Fruit fly (Drosophila melanogaster): Measurements from ENCODE around the gene REPTOR.
A peak's percentile ranks its signal among the peaks of the same experiment; 100 is the strongest.

The REPTOR gene

DNA sequence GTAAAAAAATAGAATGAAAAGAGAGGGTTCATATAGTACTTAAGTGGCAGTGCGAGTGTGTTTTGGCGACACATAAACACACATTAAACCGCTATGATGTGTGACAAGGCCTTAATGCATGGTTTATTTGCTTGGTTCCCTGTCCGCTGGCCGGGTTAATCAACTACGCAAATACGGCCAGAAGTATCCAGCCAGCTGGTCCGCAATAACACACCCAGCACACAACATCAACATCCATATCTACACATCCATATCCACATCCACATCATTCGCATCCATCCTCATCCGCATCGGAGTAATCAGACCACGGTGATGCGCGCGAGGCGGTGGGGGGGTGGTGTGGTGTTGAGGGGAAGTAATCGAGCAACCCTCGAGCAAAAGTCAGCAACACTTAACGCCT lies 24.2 kb upstream of the REPTOR start (continued):
- TF ChIP-seq CG8944 (GFP tag; optimal IDR thresholded peaks at IDR 0.05), result no peak
- no peak for TF ChIP-seq Gug (GFP tag; IDR thresholded peaks at IDR 0.05)
- TF ChIP-seq bcd (GFP tag; optimal IDR thresholded peaks at IDR 0.05), result no peak
- peak; percentile 12 for TF ChIP-seq CG15073 (GFP tag; optimal IDR thresholded peaks at IDR 0.05)

DNA sequence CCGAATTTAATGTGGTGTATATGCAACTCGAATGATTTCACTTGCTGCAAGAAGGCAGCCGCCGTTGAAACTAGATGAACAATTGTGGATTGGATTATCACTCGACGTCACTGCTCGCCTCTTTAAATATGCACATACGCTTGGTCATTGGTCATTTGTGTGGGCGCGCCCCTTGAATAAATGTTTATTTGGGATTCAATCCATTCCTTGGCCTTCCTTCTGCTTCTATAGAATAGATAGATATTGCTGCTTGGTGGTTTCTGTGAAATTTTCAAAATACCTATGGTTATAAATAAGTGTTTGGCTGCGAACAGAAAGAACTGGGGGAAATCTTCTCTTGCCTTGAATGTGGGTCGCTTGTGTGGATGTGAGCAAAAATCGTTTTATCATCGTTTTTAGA lies 21.5 kb upstream of the REPTOR start:
- TF ChIP-seq tap (tag; optimal IDR thresholded peaks at IDR 0.05), result no peak
- no peak for TF ChIP-seq Atf3 (GFP tag; optimal IDR thresholded peaks at IDR 0.05)
- no peak for TF ChIP-seq bab2 (GFP tag; optimal IDR thresholded peaks at IDR 0.05)
- no peak for TF ChIP-seq CG9437 (GFP tag; optimal IDR thresholded peaks at IDR 0.05)
- TF ChIP-seq crp (GFP tag; optimal IDR thresholded peaks at IDR 0.05), result no peak
- no peak for TF ChIP-seq CG15514 (GFP tag; optimal IDR thresholded peaks at IDR 0.05)
- peak; percentile 61; the same call in 1 of the 3 replicates for TF ChIP-seq CG2199 (GFP tag; IDR thresholded peaks at IDR 0.05)
- no peak for TF ChIP-seq ewg (GFP tag; optimal IDR thresholded peaks at IDR 0.05)
- TF ChIP-seq CG14050 (GFP tag; IDR thresholded peaks at IDR 0.05), result no peak
- no peak for TF ChIP-seq Adf1 (GFP tag; IDR thresholded peaks at IDR 0.05)
- TF ChIP-seq zf30C (GFP tag; optimal IDR thresholded peaks at IDR 0.05), result no peak
- TF ChIP-seq CG7839 (tag; optimal IDR thresholded peaks at IDR 0.05), result no peak
- TF ChIP-seq ac (GFP tag; optimal IDR thresholded peaks at IDR 0.05), result peak; percentile 19
- TF ChIP-seq CG3407 (GFP tag; optimal IDR thresholded peaks at IDR 0.05), result no peak
- TF ChIP-seq Aef1 (GFP tag; IDR thresholded peaks at IDR 0.05), result no peak
- TF ChIP-seq CG4707 (GFP tag; optimal IDR thresholded peaks at IDR 0.05), result no peak
- TF ChIP-seq CG31441 (GFP tag; IDR thresholded peaks at IDR 0.05), result no peak
- TF ChIP-seq CG12391 (tag; optimal IDR thresholded peaks at IDR 0.05), result no peak
- no peak for TF ChIP-seq pb (GFP tag; optimal IDR thresholded peaks at IDR 0.05)
- TF ChIP-seq nmo (GFP tag; optimal IDR thresholded peaks at IDR 0.05), result no peak
- no peak for TF ChIP-seq CG13894 (tag; optimal IDR thresholded peaks at IDR 0.05)
- TF ChIP-seq CG2875 (GFP tag; optimal IDR thresholded peaks at IDR 0.05), result no peak
- no peak for TF ChIP-seq CG13624 (GFP tag; optimal IDR thresholded peaks at IDR 0.05)
- no peak for TF ChIP-seq CG8359 (GFP tag; optimal IDR thresholded peaks at IDR 0.05; ENCODE audit: borderline replicate concordance)
- no peak for TF ChIP-seq CG14441 (GFP tag; IDR thresholded peaks at IDR 0.05)
- TF ChIP-seq CG14860 (GFP tag; IDR thresholded peaks at IDR 0.05; ENCODE audit: partially characterized antibody), result no peak
- no peak for TF ChIP-seq Lim3 (GFP tag; IDR thresholded peaks at IDR 0.05)
- no peak for TF ChIP-seq CG11456 (GFP tag; IDR thresholded peaks at IDR 0.05)
- no peak for TF ChIP-seq CG7987 (GFP tag; optimal IDR thresholded peaks at IDR 0.05)
- TF ChIP-seq HmgD (GFP tag; optimal IDR thresholded peaks at IDR 0.05), result no peak
- peak; percentile 60 for TF ChIP-seq CG12769 (tag; optimal IDR thresholded peaks at IDR 0.05)
- TF ChIP-seq sr (GFP tag; IDR thresholded peaks at IDR 0.05), result peak; percentile 83
- TF ChIP-seq jigr1 (GFP tag; IDR thresholded peaks at IDR 0.05), result no peak
- TF ChIP-seq CG7963 (GFP tag; IDR thresholded peaks at IDR 0.05; ENCODE audit: partially characterized antibody), result no peak
- TF ChIP-seq tup (GFP tag; optimal IDR thresholded peaks at IDR 0.05), result no peak
- no peak for TF ChIP-seq CG17359 (tag; optimal IDR thresholded peaks at IDR 0.05)
- TF ChIP-seq gt (GFP tag; IDR thresholded peaks at IDR 0.05), result no peak
- no peak for TF ChIP-seq Nf-YB (GFP tag; optimal IDR thresholded peaks at IDR 0.05)
- no peak for TF ChIP-seq CG1024 (GFP tag; IDR thresholded peaks at IDR 0.05)
- TF ChIP-seq sd (tag; optimal IDR thresholded peaks at IDR 0.05), result peak; percentile 81
- no peak for TF ChIP-seq CG17361 (GFP tag; IDR thresholded peaks at IDR 0.05)
- no peak for TF ChIP-seq Hey (tag; optimal IDR thresholded peaks at IDR 0.05)
- peak; percentile 41; the same call in 1 of the 2 replicates for TF ChIP-seq vvl (GFP tag; IDR thresholded peaks at IDR 0.05)
- peak; percentile 24 for TF ChIP-seq CG6813 (GFP tag; optimal IDR thresholded peaks at IDR 0.05)
- peak; percentile 9 for TF ChIP-seq D19A (tag; optimal IDR thresholded peaks at IDR 0.05)
- TF ChIP-seq CG4282 (GFP tag; optimal IDR thresholded peaks at IDR 0.05), result no peak
